Worm (Caenorhabditis elegans) whole organism, mixed stage, embryonic: ENCODE data around the gene vps-45.

Experiments
- hlh-1 ChIP-seq: fragments of 150-350 bp; optimal IDR thresholded peaks from 2 replicates; lab custom pipeline; 2014; ENCODE audit warnings: missing biosample characterization, missing genetic modification reagents, missing genetic modification characterization
- pha-4 ChIP-seq: fragments of 150-350 bp; optimal IDR thresholded peaks from 2 replicates; lab custom pipeline; 2018; ENCODE audit warnings: missing biosample characterization, missing genetic modification reagents, missing genetic modification characterization

- TF ChIP-seq pha-4 (tag; lab: Kevin White, UChicago) = no peak
- TF ChIP-seq hlh-1 (tag; lab: Kevin White, UChicago) = no peak
Observed at ce11 chrX:932874-933273, 41.8 kb downstream of the vps-45 start.
